Worm (Caenorhabditis elegans): ENCODE measurements around the gene nmur-3.
A peak's percentile ranks its signal among the peaks of the same experiment; 100 is the strongest.

Gene nmur-3

ce11 chrX:4508209-4508608 lies 41.9 kb downstream of the nmur-3 start, which contains the start of gene rhi-1:
Gene rhi-1 (plus strand): TSS chrX:4508509.
- TF ChIP-seq nhr-12 (tag; optimal IDR thresholded peaks at IDR 0.05) (no peak), blmp-1 (tag; optimal IDR thresholded peaks at IDR 0.05; ENCODE audit: insufficient read depth) (no peak), snpc-4 (tag; optimal IDR thresholded peaks at IDR 0.05) (no peak), ztf-11 (tag; optimal IDR thresholded peaks at IDR 0.05) (no peak), nhr-21 (tag; optimal IDR thresholded peaks at IDR 0.05) (no peak), unc-39 (tag; optimal IDR thresholded peaks at IDR 0.05) (no peak), ceh-16 (tag; optimal IDR thresholded peaks at IDR 0.05) (no peak), unc-62 (GFP tag; optimal IDR thresholded peaks at IDR 0.05) (no peak), nhr-23 (tag; optimal IDR thresholded peaks at IDR 0.05) (no peak), crh-2 (tag; optimal IDR thresholded peaks at IDR 0.05) (no peak), ama-1 (optimal IDR thresholded peaks at IDR 0.05) (no peak), nhr-11 (tag; optimal IDR thresholded peaks at IDR 0.05) (no peak), zag-1 (tag; optimal IDR thresholded peaks at IDR 0.05) (no peak), mbf-1 (tag; optimal IDR thresholded peaks at IDR 0.05) (no peak)

DNA sequence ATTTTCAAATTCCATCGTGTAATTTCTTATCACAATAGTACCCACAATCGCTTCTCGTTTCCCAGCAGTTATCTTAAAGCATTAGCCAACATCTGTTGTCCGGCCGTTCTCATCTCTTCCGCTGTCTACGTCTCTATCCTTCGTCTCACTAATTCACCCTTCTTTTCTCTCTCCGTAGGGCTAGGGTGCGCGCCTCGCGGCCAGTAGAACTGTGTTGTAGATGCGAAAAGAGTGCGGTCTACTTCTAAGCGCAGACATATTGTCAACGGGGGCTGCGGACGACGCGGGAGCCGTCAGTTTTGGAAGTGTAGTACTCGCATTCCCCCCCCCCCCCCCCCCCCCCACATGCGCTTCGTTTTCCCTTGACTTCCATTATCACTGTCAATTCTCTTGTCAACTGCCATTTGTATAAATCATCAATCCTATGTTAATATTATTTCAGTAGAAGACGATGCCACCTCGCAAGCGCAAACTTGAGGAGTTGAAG lies 47.4 kb downstream of the nmur-3 start, which contains the start of gene spr-3:
Gene spr-3, plus strand, starts transcription at position 437 of the 487 bp plus-strand sequence.
- no peak for TF ChIP-seq snpc-4 (tag; optimal IDR thresholded peaks at IDR 0.05)
- peak; percentile 3 for TF ChIP-seq unc-55 (GFP tag; optimal IDR thresholded peaks at IDR 0.05)

ce11 chrX:4516758-4517157 lies 50.4 kb downstream of the nmur-3 start:
- no peak for TF ChIP-seq snpc-4 (tag; optimal IDR thresholded peaks at IDR 0.05)
- no peak for TF ChIP-seq fos-1 (tag; optimal IDR thresholded peaks at IDR 0.05)
- no peak for TF ChIP-seq mbf-1 (tag; optimal IDR thresholded peaks at IDR 0.05)
- no peak for TF ChIP-seq dmd-4 (tag; optimal IDR thresholded peaks at IDR 0.05)
- no peak for TF ChIP-seq nhr-6 (tag; optimal IDR thresholded peaks at IDR 0.05)
- no peak for TF ChIP-seq nhr-10 (tag; optimal IDR thresholded peaks at IDR 0.05)
- no peak for TF ChIP-seq alr-1 (tag; optimal IDR thresholded peaks at IDR 0.05)
- no peak for TF ChIP-seq peb-1 (tag; optimal IDR thresholded peaks at IDR 0.05)
- TF ChIP-seq mab-5 (tag; optimal IDR thresholded peaks at IDR 0.05) = no peak
- no peak for TF ChIP-seq nhr-21 (tag; optimal IDR thresholded peaks at IDR 0.05)
- TF ChIP-seq skn-1 (tag; optimal IDR thresholded peaks at IDR 0.05) = no peak
- peak in 1 of 2 experiments; percentile 38 for TF ChIP-seq lsy-2 (tag; optimal IDR thresholded peaks at IDR 0.05)
- TF ChIP-seq lin-13 (GFP tag; optimal IDR thresholded peaks at IDR 0.05) = no peak
- no peak for TF ChIP-seq sma-3 (GFP tag; optimal IDR thresholded peaks at IDR 0.05)
- no peak for TF ChIP-seq Y55F3AM.14 (GFP tag; optimal IDR thresholded peaks at IDR 0.05)
- TF ChIP-seq nhr-237 (tag; optimal IDR thresholded peaks at IDR 0.05) = no peak
- TF ChIP-seq nhr-129 (tag; optimal IDR thresholded peaks at IDR 0.05) = peak; percentile 5
- TF ChIP-seq lin-39 (tag; optimal IDR thresholded peaks at IDR 0.05) = no peak
- TF ChIP-seq ztf-4 (tag; optimal IDR thresholded peaks at IDR 0.05) = no peak
- no peak for TF ChIP-seq ceh-16 (tag; optimal IDR thresholded peaks at IDR 0.05)
- no peak for TF ChIP-seq R02D3.7 (tag; optimal IDR thresholded peaks at IDR 0.05)
- TF ChIP-seq nhr-23 (tag; optimal IDR thresholded peaks at IDR 0.05) = no peak
- no peak for TF ChIP-seq unc-39 (tag; optimal IDR thresholded peaks at IDR 0.05)
- no peak for TF ChIP-seq nhr-11 (tag; optimal IDR thresholded peaks at IDR 0.05)
- TF ChIP-seq sem-4 (tag; optimal IDR thresholded peaks at IDR 0.05) = no peak
- TF ChIP-seq unc-55 (GFP tag; optimal IDR thresholded peaks at IDR 0.05) = peak; percentile 37
- no peak for TF ChIP-seq ama-1 (optimal IDR thresholded peaks at IDR 0.05)
- TF ChIP-seq sma-9 (GFP tag; optimal IDR thresholded peaks at IDR 0.05) = peak; percentile 21
- TF ChIP-seq sma-9 (tag; optimal IDR thresholded peaks at IDR 0.05) = no peak
- no peak for TF ChIP-seq aly-2 (tag; optimal IDR thresholded peaks at IDR 0.05)
- TF ChIP-seq egl-27 (tag; optimal IDR thresholded peaks at IDR 0.05) = no peak
- TF ChIP-seq nhr-25 (tag; optimal IDR thresholded peaks at IDR 0.05) = no peak
- TF ChIP-seq ceh-82 (tag; optimal IDR thresholded peaks at IDR 0.05) = no peak
- no peak for TF ChIP-seq ztf-1 (GFP tag; conservative IDR thresholded peaks at IDR 0.05)
- TF ChIP-seq C34F6.9 (tag; optimal IDR thresholded peaks at IDR 0.05) = peak; percentile 50
- TF ChIP-seq F13H6.1 (tag; optimal IDR thresholded peaks at IDR 0.05) = no peak
- TF ChIP-seq blmp-1 (tag; optimal IDR thresholded peaks at IDR 0.05; ENCODE audit: insufficient read depth) = no peak

Data from whole organism, L2 larva.